Worm (Caenorhabditis elegans) whole organism, late embryonic: Measurements from ENCODE around the gene bath-38.
"Not testable (repeated sequence)": the region's sequence is repeated elsewhere in the genome, so short reads cannot be mapped to it uniquely, and the experiment has no call there.

Experiments
- K09A11.1 ChIP-seq: sonication (generic microtip); optimal IDR thresholded peaks from 2 replicates; lab custom pipeline; 2017; ENCODE audit warnings: antibody characterized with exemption, mild to moderate bottlenecking, missing genetic modification characterization, missing compliant biosample characterization; ENCODE audit not compliant: insufficient read depth
- T23F11.4 ChIP-seq: fragments of 200-800 bp; sonication (Bioruptor generic); optimal IDR thresholded peaks from 2 replicates; lab custom pipeline; 2018; ENCODE audit warnings: mild to moderate bottlenecking, missing genetic modification characterization, missing compliant biosample characterization
- ama-1 ChIP-seq: fragments of 150-350 bp; optimal IDR thresholded peaks from 2 replicates; lab custom pipeline; 2014
- ceh-14 ChIP-seq: sonication (generic microtip); optimal IDR thresholded peaks from 2 replicates; lab custom pipeline; 2016; ENCODE audit warnings: missing genotype, missing genetic modification characterization, missing compliant biosample characterization
- ceh-30 ChIP-seq: fragments of 150-350 bp; optimal IDR thresholded peaks from 2 replicates; lab custom pipeline; 2014; ENCODE audit warnings: missing biosample characterization, missing genetic modification characterization
- ceh-45 ChIP-seq: fragments of 200-800 bp; sonication (Bioruptor generic); IDR thresholded peaks from 2 replicates; pipeline ENCODE4 v1.3.6; 2022; ENCODE audit warnings: missing genetic modification reagents, missing genetic modification characterization, missing compliant biosample characterization
- ceh-48 ChIP-seq: sonication (generic microtip); optimal IDR thresholded peaks from 2 replicates; lab custom pipeline; 2016; ENCODE audit warnings: missing genetic modification characterization, inconsistent platforms, missing compliant biosample characterization
- ceh-6 ChIP-seq: fragments of 200-800 bp; sonication (Bioruptor generic); optimal IDR thresholded peaks from 2 replicates; lab custom pipeline; 2018; ENCODE audit warnings: mild to moderate bottlenecking, missing genetic modification characterization, missing compliant biosample characterization
- ceh-9 ChIP-seq: sonication (generic microtip); optimal IDR thresholded peaks from 2 replicates; lab custom pipeline; 2016; ENCODE audit warnings: mild to moderate bottlenecking, missing genetic modification characterization, inconsistent platforms, missing compliant biosample characterization
- dmd-4 ChIP-seq: sonication (generic microtip); optimal IDR thresholded peaks from 2 replicates; lab custom pipeline; 2016; ENCODE audit warnings: borderline replicate concordance, missing genetic modification characterization, missing compliant biosample characterization
- fkh-10 ChIP-seq: fragments of 150-350 bp; optimal IDR thresholded peaks from 2 replicates; lab custom pipeline; 2014; ENCODE audit warnings: missing biosample characterization, missing genetic modification reagents, missing genetic modification characterization
- fkh-6 ChIP-seq: sonication (generic microtip); optimal IDR thresholded peaks from 2 replicates; lab custom pipeline; 2016; ENCODE audit warnings: missing genetic modification characterization, missing compliant biosample characterization
- gmeb-2 ChIP-seq: sonication (generic microtip); optimal IDR thresholded peaks from 2 replicates; lab custom pipeline; 2016; ENCODE audit warnings: missing genetic modification characterization, inconsistent platforms, missing compliant biosample characterization
- hlh-30 ChIP-seq: sonication (generic microtip); optimal IDR thresholded peaks from 2 replicates; lab custom pipeline; 2017; ENCODE audit warnings: antibody characterized with exemption, missing genetic modification characterization, missing compliant biosample characterization; ENCODE audit not compliant: insufficient read depth
- hlh-6 ChIP-seq: sonication (generic microtip); optimal IDR thresholded peaks from 2 replicates; lab custom pipeline; 2016; ENCODE audit warnings: missing genotype, missing genetic modification characterization, missing compliant biosample characterization
- hlh-8 ChIP-seq: sonication (generic microtip); optimal IDR thresholded peaks from 2 replicates; lab custom pipeline; 2016; ENCODE audit warnings: missing genotype, missing genetic modification characterization, missing compliant biosample characterization
- lim-6 ChIP-seq: sonication (generic microtip); optimal IDR thresholded peaks from 2 replicates; lab custom pipeline; 2016; ENCODE audit warnings: missing genetic modification characterization, missing compliant biosample characterization
- nhr-11 ChIP-seq: fragments of 150-350 bp; optimal IDR thresholded peaks from 2 replicates; lab custom pipeline; 2014; ENCODE audit warnings: missing biosample characterization, missing genetic modification characterization
- nhr-232 ChIP-seq: sonication (generic microtip); optimal IDR thresholded peaks from 2 replicates; lab custom pipeline; 2016; ENCODE audit warnings: missing genetic modification characterization, missing compliant biosample characterization
- pat-9 ChIP-seq: fragments of 200-800 bp; sonication (Bioruptor generic); optimal IDR thresholded peaks from 2 replicates; lab custom pipeline; 2018; ENCODE audit warnings: mild to moderate bottlenecking, missing genetic modification characterization, moderate library complexity, missing compliant biosample characterization
- pax-1 ChIP-seq: fragments of 150-350 bp; optimal IDR thresholded peaks from 2 replicates; lab custom pipeline; 2014; ENCODE audit warnings: missing biosample characterization, missing genetic modification characterization
- pha-2 ChIP-seq: sonication (generic microtip); optimal IDR thresholded peaks from 2 replicates; lab custom pipeline; 2017; ENCODE audit warnings: mild to moderate bottlenecking, missing genetic modification characterization, missing compliant biosample characterization
- pha-4 ChIP-seq: fragments of 150-350 bp; optimal IDR thresholded peaks from 2 replicates; lab custom pipeline; 2018; ENCODE audit warnings: missing biosample characterization, missing genetic modification reagents, missing genetic modification characterization
- sdc-2 ChIP-seq: sonication (generic microtip); optimal IDR thresholded peaks from 2 replicates; lab custom pipeline; 2016; ENCODE audit warnings: missing genotype, missing genetic modification characterization, missing compliant biosample characterization
- sox-2 ChIP-seq: fragments of 200-800 bp; sonication (Bioruptor generic); IDR thresholded peaks from 2 replicates; pipeline ENCODE4 v1.3.6; 2022; ENCODE audit warnings: missing genetic modification reagents, missing genetic modification characterization, missing compliant biosample characterization
- sox-4 ChIP-seq: sonication (generic microtip); optimal IDR thresholded peaks from 2 replicates; lab custom pipeline; 2017; ENCODE audit warnings: mild to moderate bottlenecking, missing genetic modification characterization, inconsistent platforms, missing compliant biosample characterization
- syd-9 ChIP-seq: sonication (generic microtip); optimal IDR thresholded peaks from 2 replicates; lab custom pipeline; 2016; ENCODE audit warnings: mild to moderate bottlenecking, missing genetic modification characterization, moderate library complexity, missing compliant biosample characterization
- ttx-3 ChIP-seq: sonication (generic microtip); optimal IDR thresholded peaks from 2 replicates; lab custom pipeline; 2016; ENCODE audit warnings: missing genetic modification reagents, missing genetic modification characterization, missing compliant biosample characterization
- unc-3 ChIP-seq, 2 experiments: fragments of 200-800 bp in 1 of 2; sonication (Bioruptor generic) in 1 of 2; sonication (generic microtip) in 1 of 2; conservative IDR thresholded peaks in 1 of 2; optimal IDR thresholded peaks in 1 of 2; 2 replicates each; pipeline versions ENCODE4 v1.3.6 to Lab custom; 2016 to 2022; ENCODE audit warnings: missing compliant biosample characterization in 2 of 2, missing genetic modification characterization in 2 of 2, missing genetic modification reagents in 1 of 2
- unc-42 ChIP-seq: sonication (generic microtip); optimal IDR thresholded peaks from 2 replicates; lab custom pipeline; 2016; ENCODE audit warnings: missing genotype, missing genetic modification characterization, missing compliant biosample characterization
- unc-55 ChIP-seq: sonication (generic microtip); optimal IDR thresholded peaks from 2 replicates; lab custom pipeline; 2017; ENCODE audit warnings: missing biosample characterization, missing genetic modification reagents, missing genetic modification characterization
- unc-86 ChIP-seq: sonication (generic microtip); optimal IDR thresholded peaks from 2 replicates; lab custom pipeline; 2016; ENCODE audit warnings: missing genetic modification characterization, missing compliant biosample characterization
- zip-5 ChIP-seq: sonication (generic microtip); optimal IDR thresholded peaks from 2 replicates; lab custom pipeline; 2016; ENCODE audit warnings: missing genetic modification characterization, missing compliant biosample characterization
- ztf-16 ChIP-seq: sonication (generic microtip); optimal IDR thresholded peaks from 2 replicates; lab custom pipeline; 2017; ENCODE audit warnings: missing genetic modification characterization, missing compliant biosample characterization

Gene bath-38

DNA sequence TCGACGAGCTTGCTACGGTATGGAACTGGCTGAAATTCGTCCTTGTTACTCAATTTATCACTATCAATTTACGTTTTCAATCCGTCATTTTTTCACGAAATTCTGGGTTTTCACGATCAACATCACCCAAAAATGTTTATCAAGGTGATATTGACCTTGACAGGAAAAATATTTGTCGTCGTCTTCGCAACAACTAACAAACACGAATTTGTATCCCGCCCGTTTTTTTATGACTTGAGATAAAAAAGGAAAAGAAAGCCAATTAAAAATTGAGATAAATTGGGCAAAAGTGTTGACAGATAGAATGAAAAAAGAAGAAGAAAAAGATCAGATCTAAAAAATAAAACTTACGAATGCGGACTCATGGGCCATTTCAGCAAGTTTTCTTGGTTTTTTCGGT is 34.2 kb downstream of the bath-38 start:
- TF ChIP-seq zip-5 (tag; lab: Kevin White, UChicago): no peak
- no peak for TF ChIP-seq pha-2
- TF ChIP-seq ceh-30 (tag; lab: Kevin White, UChicago): no peak
- TF ChIP-seq ceh-45 (GFP tag; lab: Robert Waterston, UW): no peak
- no peak for TF ChIP-seq pat-9 (tag; lab: Kevin White, UChicago)
- no peak for TF ChIP-seq hlh-6 (tag; lab: Kevin White, UChicago)
- TF ChIP-seq unc-55 (GFP tag; lab: Kevin White, UChicago): no peak
- TF ChIP-seq T23F11.4 (GFP tag; lab: Kevin White, UChicago): no peak
- no peak for TF ChIP-seq ceh-14 (tag; lab: Kevin White, UChicago)
- TF ChIP-seq gmeb-2: no peak
- no peak for TF ChIP-seq hlh-30

DNA sequence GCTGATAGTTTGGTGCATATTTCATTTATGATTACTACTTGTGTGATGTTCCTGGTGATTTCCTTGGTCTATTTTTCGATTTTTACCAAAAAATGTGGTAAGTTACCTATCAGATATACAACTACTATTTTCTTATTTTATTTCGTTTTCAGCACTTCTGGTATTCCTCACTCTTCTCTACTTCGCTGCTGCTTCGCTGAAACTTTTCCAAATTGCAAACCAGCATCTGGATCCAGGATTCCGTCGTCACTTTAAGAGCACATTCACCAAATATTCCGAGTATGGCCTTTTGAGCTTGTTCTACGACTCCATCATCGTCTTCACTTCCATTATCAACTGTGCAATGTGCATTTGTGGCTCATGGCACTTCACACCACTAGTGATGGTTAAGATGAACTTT is 36.5 kb downstream of the bath-38 start:
- TF ChIP-seq hlh-8: no peak
- TF ChIP-seq ceh-48: no peak
- TF ChIP-seq fkh-10: no peak
- no peak for TF ChIP-seq syd-9 (tag; lab: Kevin White, UChicago)
- no peak for TF ChIP-seq ceh-6 (GFP tag; lab: Kevin White, UChicago)
- TF ChIP-seq pha-4 (tag; lab: Kevin White, UChicago): no peak
- no peak for TF ChIP-seq fkh-6 (tag; lab: Kevin White, UChicago)
- TF ChIP-seq ceh-14 (tag; lab: Kevin White, UChicago): no peak
- TF ChIP-seq sdc-2 (tag; lab: Kevin White, UChicago): no peak
- TF ChIP-seq sox-2 (GFP tag; lab: Robert Waterston, UW): no peak
- TF ChIP-seq pax-1: no peak
- TF ChIP-seq ceh-45 (GFP tag; lab: Robert Waterston, UW): no peak
- no peak for TF ChIP-seq dmd-4

DNA sequence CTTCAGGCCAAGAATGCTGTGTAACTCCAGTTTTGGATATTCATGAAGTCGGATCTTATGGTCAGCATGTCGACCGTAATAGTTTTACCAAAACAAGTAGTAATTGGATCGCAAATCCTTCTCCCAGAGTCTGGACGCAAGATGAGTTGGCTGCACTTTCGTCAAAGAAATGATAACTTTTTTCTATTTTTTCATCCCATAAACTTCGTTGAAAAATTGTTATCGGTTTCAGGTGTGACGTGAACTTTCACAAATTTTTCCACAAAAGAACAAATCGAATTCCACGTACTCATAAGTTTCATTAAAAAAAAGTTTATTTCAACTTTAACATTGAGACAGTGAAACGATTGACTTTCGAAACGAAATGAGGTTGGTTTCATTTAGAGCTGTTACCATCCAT is 37.2 kb downstream of the bath-38 start, which contains the start of gene ZK892.5:
Gene ZK892.5, plus strand, starts transcription at position 301 of the 400 bp plus-strand sequence.
- TF ChIP-seq unc-3 (GFP tag; conservative IDR thresholded peaks at IDR 0.05; lab: Robert Waterston, UW): no peak
- TF ChIP-seq unc-3 (tag; optimal IDR thresholded peaks at IDR 0.05; lab: Kevin White, UChicago): no peak
- no peak for TF ChIP-seq K09A11.1 (tag; lab: Kevin White, UChicago)

DNA sequence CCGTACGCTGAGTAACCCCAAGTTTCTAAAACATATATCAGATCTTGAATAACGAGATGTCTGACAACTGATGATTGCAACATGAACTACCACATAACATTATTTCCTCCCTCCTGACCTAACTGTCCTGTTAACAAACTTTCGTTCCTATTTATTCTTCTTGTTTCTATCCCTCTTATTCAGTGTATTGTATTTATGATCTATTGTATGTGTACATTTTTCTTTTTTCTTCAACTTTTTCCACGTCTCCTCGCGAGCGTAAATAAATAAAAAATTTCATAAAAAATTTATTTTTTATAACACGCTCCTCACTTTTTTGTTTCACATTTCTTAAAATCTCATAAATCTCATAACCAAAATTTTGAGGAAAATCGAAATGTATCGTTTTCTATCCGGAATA is 38.8 kb downstream of the bath-38 start, which contains the start of gene ZK892.4:
Gene ZK892.4, plus strand, starts transcription at position 301 of the 400 bp plus-strand sequence.
- TF ChIP-seq T23F11.4 (GFP tag; lab: Kevin White, UChicago); pha-2; lim-6: not testable (repeated sequence)
- TF ChIP-seq, all 69 proteins: peak for 0; not testable (repeated sequence) for 69

DNA sequence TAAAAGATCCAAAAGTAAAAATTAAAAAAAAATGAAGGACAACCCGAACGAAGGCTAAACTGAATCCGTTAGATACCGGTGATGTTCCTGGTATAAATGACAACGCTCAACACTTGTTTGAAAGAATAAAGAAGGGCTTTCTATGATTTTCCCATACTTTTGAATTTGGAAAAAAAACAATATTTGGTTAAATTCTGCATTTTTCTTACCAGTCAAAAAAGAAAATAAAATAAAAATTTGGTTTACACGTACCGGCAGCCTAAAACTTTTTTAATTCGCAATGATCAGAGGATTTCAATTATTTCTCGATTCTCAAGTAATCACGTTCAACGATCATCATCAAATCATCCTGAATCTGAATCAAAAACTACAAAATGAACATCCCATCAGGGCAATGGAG is 43.5 kb downstream of the bath-38 start, which contains the start of gene ZK892.3:
Gene ZK892.3, plus strand, starts transcription at position 301 of the 400 bp plus-strand sequence.
- TF ChIP-seq sdc-2 (tag; lab: Kevin White, UChicago) (no peak), unc-42 (tag; lab: Kevin White, UChicago) (no peak), ceh-9 (no peak), ztf-16 (tag; lab: Kevin White, UChicago) (no peak), sox-4 (no peak), ttx-3 (no peak), zip-5 (tag; lab: Kevin White, UChicago) (no peak), unc-86 (tag; lab: Kevin White, UChicago) (no peak), nhr-232 (tag; lab: Kevin White, UChicago) (no peak), ama-1 (lab: Kevin White, UChicago) (no peak), unc-3 (GFP tag; conservative IDR thresholded peaks at IDR 0.05; lab: Robert Waterston, UW) (no peak), unc-3 (tag; optimal IDR thresholded peaks at IDR 0.05; lab: Kevin White, UChicago) (no peak), T23F11.4 (GFP tag; lab: Kevin White, UChicago) (no peak), nhr-11 (tag; lab: Kevin White, UChicago) (no peak)
